Worm (Caenorhabditis elegans) whole organism, young adult: ENCODE data around the gene arl-8.

Experiments used
- B0035.1 ChIP-seq: sonication (generic microtip); optimal IDR thresholded peaks from 2 replicates; lab custom pipeline; 2016; ENCODE audit warnings: missing genetic modification characterization, mild to moderate bottlenecking, missing compliant biosample characterization, missing genotype, missing genetic modification reagents
- B0261.1 ChIP-seq: sonication (generic microtip); optimal IDR thresholded peaks from 2 replicates; lab custom pipeline; 2016; ENCODE audit warnings: mild to moderate bottlenecking, missing genetic modification characterization, moderate library complexity, missing compliant biosample characterization
- F33H1.4 ChIP-seq: fragments of 200-800 bp; sonication (Bioruptor generic); IDR thresholded peaks from 2 replicates; pipeline ENCODE4 v1.3.6; 2022; ENCODE audit warnings: missing genetic modification reagents, missing genetic modification characterization, missing compliant biosample characterization
- F55B11.4 ChIP-seq: sonication (generic microtip); optimal IDR thresholded peaks from 2 replicates; lab custom pipeline; 2016; ENCODE audit warnings: missing compliant biosample characterization, missing genetic modification characterization, borderline replicate concordance; ENCODE audit not compliant: insufficient read depth
- K11D2.4 ChIP-seq: fragments of 200-800 bp; sonication (Bioruptor generic); IDR thresholded peaks from 2 replicates; pipeline ENCODE4 v1.3.6; 2022; ENCODE audit warnings: missing genetic modification reagents, missing genetic modification characterization, missing compliant biosample characterization
- T07F8.4 ChIP-seq: sonication (generic microtip); optimal IDR thresholded peaks from 2 replicates; lab custom pipeline; 2016; ENCODE audit warnings: mild to moderate bottlenecking, missing genetic modification characterization, moderate library complexity, missing compliant biosample characterization
- T26A5.8 ChIP-seq: sonication (generic microtip); optimal IDR thresholded peaks from 2 replicates; lab custom pipeline; 2016; ENCODE audit warnings: missing genetic modification characterization, missing compliant biosample characterization
- Y53G8AR.9 ChIP-seq: fragments of 200-800 bp; sonication (Bioruptor generic); conservative IDR thresholded peaks from 2 replicates; pipeline ENCODE4 v1.3.6; 2022; ENCODE audit warnings: missing genetic modification reagents, missing genetic modification characterization, missing compliant biosample characterization
- akir-1 ChIP-seq: fragments of 200-800 bp; sonication (Bioruptor generic); optimal IDR thresholded peaks from 2 replicates; lab custom pipeline; 2018; ENCODE audit warnings: mild to moderate bottlenecking, missing genetic modification characterization, moderate library complexity, missing compliant biosample characterization
- aptf-3 ChIP-seq: fragments of 200-800 bp; sonication (Bioruptor generic); IDR thresholded peaks from 2 replicates; pipeline ENCODE4 v1.3.6; 2022; ENCODE audit warnings: missing genetic modification characterization, missing compliant biosample characterization
- attf-3 ChIP-seq: fragments of 200-800 bp; sonication (Bioruptor generic); conservative IDR thresholded peaks from 2 replicates; pipeline ENCODE4 v1.3.6; 2022; ENCODE audit warnings: missing genetic modification reagents, missing genetic modification characterization, missing compliant biosample characterization
- bed-1 ChIP-seq: fragments of 200-800 bp; sonication (Bioruptor generic); IDR thresholded peaks from 2 replicates; pipeline ENCODE4 v1.3.6; 2022; ENCODE audit warnings: missing genetic modification reagents, missing genetic modification characterization, missing compliant biosample characterization
- cebp-1 ChIP-seq, 2 experiments: fragments of 200-800 bp in 1 of 2; sonication (Bioruptor generic) in 1 of 2; sonication (generic microtip) in 1 of 2; IDR thresholded peaks in 1 of 2; optimal IDR thresholded peaks in 1 of 2; 2 replicates each; pipeline versions ENCODE4 v1.3.6 to Lab custom; 2017 to 2022; ENCODE audit warnings: missing compliant biosample characterization in 2 of 2, missing genetic modification characterization in 2 of 2, mild to moderate bottlenecking in 1 of 2, missing genetic modification reagents in 1 of 2, moderate library complexity in 1 of 2
- ceh-27 ChIP-seq: fragments of 200-800 bp; sonication (Bioruptor generic); optimal IDR thresholded peaks from 2 replicates; lab custom pipeline; 2018; ENCODE audit warnings: mild to moderate bottlenecking, missing genetic modification characterization, moderate library complexity, missing compliant biosample characterization
- dox-1 ChIP-seq: fragments of 200-800 bp; sonication (Bioruptor generic); IDR thresholded peaks from 2 replicates; pipeline ENCODE4 v1.3.6; 2022; ENCODE audit warnings: missing genetic modification reagents, missing genetic modification characterization, missing compliant biosample characterization
- dpl-1 ChIP-seq: fragments of 150-350 bp; optimal IDR thresholded peaks from 2 replicates; lab custom pipeline; 2014; ENCODE audit warnings: missing biosample characterization, missing genetic modification reagents, missing genetic modification characterization
- egrh-3 ChIP-seq: fragments of 200-800 bp; sonication (Bioruptor generic); IDR thresholded peaks from 2 replicates; pipeline ENCODE4 v1.3.6; 2022; ENCODE audit warnings: missing genetic modification reagents, missing genetic modification characterization, missing compliant biosample characterization
- fkh-3 ChIP-seq: sonication (generic microtip); optimal IDR thresholded peaks from 2 replicates; lab custom pipeline; 2016; ENCODE audit warnings: mild to moderate bottlenecking, missing genetic modification characterization, missing compliant biosample characterization
- gei-17 ChIP-seq: fragments of 200-800 bp; sonication (Bioruptor generic); optimal IDR thresholded peaks from 2 replicates; lab custom pipeline; 2018; ENCODE audit warnings: mild to moderate bottlenecking, missing genetic modification characterization, missing compliant biosample characterization
- him-1 ChIP-seq: sonication (generic microtip); optimal IDR thresholded peaks from 2 replicates; lab custom pipeline; 2016; ENCODE audit warnings: missing genotype, missing genetic modification reagents, missing genetic modification characterization, missing compliant biosample characterization
- hmg-1.2 ChIP-seq: fragments of 200-800 bp; sonication (Bioruptor generic); IDR thresholded peaks from 2 replicates; pipeline ENCODE4 v1.3.6; 2022; ENCODE audit warnings: missing genetic modification reagents, missing genetic modification characterization, missing compliant biosample characterization
- lin-26 ChIP-seq: fragments of 200-800 bp; sonication (Bioruptor generic); IDR thresholded peaks from 2 replicates; pipeline ENCODE4 v1.3.6; 2022; ENCODE audit warnings: missing genetic modification reagents, missing genetic modification characterization, missing compliant biosample characterization
- lin-35 ChIP-seq, 3 experiments: fragments of 150-350 bp in 2 of 3; sonication (generic microtip) in 1 of 3; optimal IDR thresholded peaks; 2 replicates each; lab custom pipeline; 2014 to 2018; ENCODE audit warnings: missing biosample characterization in 3 of 3, missing genetic modification characterization in 3 of 3, missing genetic modification reagents in 3 of 3
- lir-1 ChIP-seq: fragments of 200-800 bp; sonication (Bioruptor generic); conservative IDR thresholded peaks from 2 replicates; pipeline ENCODE4 v1.3.6; 2022; ENCODE audit warnings: missing genetic modification reagents, missing genetic modification characterization, missing compliant biosample characterization
- lsl-1 ChIP-seq: fragments of 200-800 bp; sonication (Bioruptor generic); optimal IDR thresholded peaks from 2 replicates; lab custom pipeline; 2018; ENCODE audit warnings: mild to moderate bottlenecking, missing genetic modification characterization, moderate library complexity, missing compliant biosample characterization
- lsy-27 ChIP-seq: sonication (generic microtip); optimal IDR thresholded peaks from 2 replicates; lab custom pipeline; 2017; ENCODE audit warnings: missing genetic modification characterization, mild to moderate bottlenecking, missing compliant biosample characterization, antibody characterized with exemption, missing genotype, borderline replicate concordance; ENCODE audit not compliant: insufficient read depth
- madf-3 ChIP-seq: fragments of 200-800 bp; sonication (Bioruptor generic); IDR thresholded peaks from 2 replicates; pipeline ENCODE4 v1.3.6; 2022; ENCODE audit warnings: missing genetic modification reagents, missing genetic modification characterization, missing compliant biosample characterization
- madf-8 ChIP-seq: fragments of 200-800 bp; sonication (Bioruptor generic); conservative IDR thresholded peaks from 2 replicates; pipeline ENCODE4 v1.3.6; 2022; ENCODE audit warnings: missing genetic modification reagents, missing genetic modification characterization, missing compliant biosample characterization
- mxl-1 ChIP-seq: sonication (generic microtip); optimal IDR thresholded peaks from 2 replicates; lab custom pipeline; 2016; ENCODE audit warnings: missing genetic modification characterization, missing compliant biosample characterization
- nfya-2 ChIP-seq: fragments of 200-800 bp; sonication (Bioruptor generic); IDR thresholded peaks from 2 replicates; pipeline ENCODE4 v1.3.6; 2022; ENCODE audit warnings: missing genetic modification reagents, missing genetic modification characterization, missing compliant biosample characterization
- nfyb-1 ChIP-seq: fragments of 200-800 bp; sonication (Bioruptor generic); IDR thresholded peaks from 2 replicates; pipeline ENCODE4 v1.3.6; 2022; ENCODE audit warnings: missing genetic modification reagents, missing genetic modification characterization, missing compliant biosample characterization
- nhr-179 ChIP-seq: sonication (generic microtip); optimal IDR thresholded peaks from 2 replicates; lab custom pipeline; 2016; ENCODE audit warnings: mild to moderate bottlenecking, missing genetic modification characterization, missing compliant biosample characterization
- pha-4 ChIP-seq: fragments of 150-350 bp; sonication (generic microtip); optimal IDR thresholded peaks from 2 replicates; lab custom pipeline; 2014; ENCODE audit warnings: missing biosample characterization, missing genetic modification reagents, missing genetic modification characterization
- rcor-1 ChIP-seq: fragments of 200-800 bp; sonication (Bioruptor generic); IDR thresholded peaks from 2 replicates; pipeline ENCODE4 v1.3.6; 2022; ENCODE audit warnings: missing genetic modification reagents, missing genetic modification characterization, missing compliant biosample characterization
- sdz-38 ChIP-seq: sonication (generic microtip); optimal IDR thresholded peaks from 2 replicates; lab custom pipeline; 2016; ENCODE audit warnings: missing genotype, missing genetic modification characterization, missing compliant biosample characterization
- sea-2 ChIP-seq: fragments of 200-800 bp; sonication (Bioruptor generic); IDR thresholded peaks from 2 replicates; pipeline ENCODE4 v1.3.6; 2022; ENCODE audit warnings: missing genetic modification characterization, missing compliant biosample characterization
- snpc-1.1 ChIP-seq: sonication (generic microtip); optimal IDR thresholded peaks from 2 replicates; lab custom pipeline; 2017; ENCODE audit warnings: missing genetic modification characterization, mild to moderate bottlenecking, missing compliant biosample characterization, antibody characterized with exemption, moderate library complexity, missing genotype, missing genetic modification reagents; ENCODE audit not compliant: insufficient read depth
- snpc-3.4 ChIP-seq: sonication (generic microtip); optimal IDR thresholded peaks from 2 replicates; lab custom pipeline; 2017; ENCODE audit warnings: missing genetic modification characterization, mild to moderate bottlenecking, missing compliant biosample characterization, antibody characterized with exemption, moderate library complexity, missing genotype, missing genetic modification reagents
- snpc-4 ChIP-seq, 5 experiments: fragments of 150-350 bp in 1 of 5; sonication (generic microtip) in 4 of 5; optimal IDR thresholded peaks; 2 replicates each; lab custom pipeline; 2014 to 2018; ENCODE audit warnings: missing genetic modification characterization in 5 of 5, missing biosample characterization in 3 of 5, antibody characterized with exemption in 2 of 5, mild to moderate bottlenecking in 2 of 5, missing compliant biosample characterization in 2 of 5, missing genotype in 2 of 5, moderate library complexity in 2 of 5, missing genetic modification reagents in 1 of 5
- tbp1 ChIP-seq: fragments of 200-800 bp; sonication (Bioruptor generic); optimal IDR thresholded peaks from 2 replicates; lab custom pipeline; 2018; ENCODE audit warnings: mild to moderate bottlenecking, missing genetic modification characterization, missing compliant biosample characterization
- tlf-1 ChIP-seq: fragments of 200-800 bp; sonication (Bioruptor generic); optimal IDR thresholded peaks from 2 replicates; lab custom pipeline; 2018; ENCODE audit warnings: mild to moderate bottlenecking, missing genetic modification characterization, missing compliant biosample characterization
- unc-130 ChIP-seq: sonication (generic microtip); optimal IDR thresholded peaks from 2 replicates; lab custom pipeline; 2016; ENCODE audit warnings: missing genetic modification reagents, missing genetic modification characterization, missing compliant biosample characterization
- unc-62 ChIP-seq: fragments of 150-350 bp; optimal IDR thresholded peaks from 2 replicates; lab custom pipeline; 2014; ENCODE audit warnings: missing biosample characterization, missing genetic modification reagents, missing genetic modification characterization
- zfh-2 ChIP-seq: fragments of 200-800 bp; sonication (Bioruptor generic); conservative IDR thresholded peaks from 2 replicates; pipeline ENCODE4 v1.3.6; 2022; ENCODE audit warnings: missing genetic modification reagents, missing genetic modification characterization, missing compliant biosample characterization
- ztf-26 ChIP-seq: sonication (generic microtip); optimal IDR thresholded peaks from 2 replicates; lab custom pipeline; 2017; ENCODE audit warnings: missing genetic modification characterization, missing compliant biosample characterization
- ztf-28 ChIP-seq: fragments of 200-800 bp; sonication (Bioruptor generic); IDR thresholded peaks from 2 replicates; pipeline ENCODE4 v1.3.6; 2022; ENCODE audit warnings: missing genetic modification reagents, missing genetic modification characterization, missing compliant biosample characterization

Gene arl-8

ce11 chrIV:14767693-14768251 lies 30.2 kb upstream of the arl-8 start, which contains the start of the genes mrps-7 and Y57G11C.3 (continued):
- TF ChIP-seq unc-62 = no peak
- TF ChIP-seq T26A5.8 = no peak
- TF ChIP-seq ztf-28 (GFP tag; lab: Robert Waterston, UW) = no peak
- peak; percentile 60 for TF ChIP-seq snpc-1.1 (tag; lab: Kevin White, UChicago)
- TF ChIP-seq aptf-3 = no peak
- TF ChIP-seq nhr-179 = no peak
- peak; percentile 70 for TF ChIP-seq K11D2.4
- TF ChIP-seq egrh-3 (GFP tag; lab: Robert Waterston, UW) = no peak
- TF ChIP-seq gei-17 (GFP tag; lab: Kevin White, UChicago) = no peak
- TF ChIP-seq lin-26 (GFP tag; lab: Robert Waterston, UW) = no peak
- TF ChIP-seq snpc-3.4 (tag; lab: Kevin White, UChicago) = peak; percentile 36
- TF ChIP-seq lir-1 = peak; percentile 58; the same call in 1 of the 2 replicates
- peak; percentile 56; the same call in 1 of the 2 replicates for TF ChIP-seq F33H1.4 (GFP tag; lab: Robert Waterston, UW)
- no peak for TF ChIP-seq unc-130 (GFP tag; lab: Kevin White, UChicago)
- TF ChIP-seq snpc-4 (GFP tag; optimal IDR thresholded peaks at IDR 0.05; lab: Kevin White, UChicago) = peak; percentile 83
- peak; percentile 73 to 93 (median 86) for TF ChIP-seq snpc-4 (tag; optimal IDR thresholded peaks at IDR 0.05; lab: Kevin White, UChicago)
- TF ChIP-seq cebp-1 (GFP tag; IDR thresholded peaks at IDR 0.05; lab: Robert Waterston, UW) = peak; percentile 93
- peak; percentile 96 for TF ChIP-seq cebp-1 (tag; optimal IDR thresholded peaks at IDR 0.05; lab: Kevin White, UChicago)
- peak; percentile 74 for TF ChIP-seq ceh-27 (GFP tag; lab: Kevin White, UChicago)
- TF ChIP-seq lsl-1 (GFP tag; lab: Kevin White, UChicago) = peak; percentile 45
- no peak for TF ChIP-seq T07F8.4 (tag; lab: Kevin White, UChicago)
- peak; percentile 20 for TF ChIP-seq tlf-1 (GFP tag; lab: Kevin White, UChicago)
- peak; percentile 18 for TF ChIP-seq dpl-1 (GFP tag; lab: Kevin White, UChicago)
- no peak for TF ChIP-seq B0035.1
- peak; percentile 83 for TF ChIP-seq rcor-1
- TF ChIP-seq hmg-1.2 (GFP tag; lab: Robert Waterston, UW) = peak; percentile 99
- TF ChIP-seq sea-2 (GFP tag; lab: Robert Waterston, UW) = no peak
- peak; percentile 86 for TF ChIP-seq dox-1
- peak; percentile 42; the same call in 1 of the 2 replicates for TF ChIP-seq nfyb-1 (GFP tag; lab: Robert Waterston, UW)
- no peak for TF ChIP-seq lsy-27 (tag; lab: Kevin White, UChicago)
- peak; percentile 100 for TF ChIP-seq attf-3 (GFP tag; lab: Robert Waterston, UW)
- no peak for TF ChIP-seq him-1
- peak in 2 of 3 experiments; percentile 12 to 83 for TF ChIP-seq lin-35 (GFP tag; optimal IDR thresholded peaks at IDR 0.05; lab: Kevin White, UChicago)
- TF ChIP-seq akir-1 = no peak
- peak; percentile 72 for TF ChIP-seq tbp1
- TF ChIP-seq bed-1 (GFP tag; lab: Robert Waterston, UW) = no peak
- TF ChIP-seq F55B11.4 (tag; lab: Kevin White, UChicago) = no peak
- no peak for TF ChIP-seq B0261.1 (tag; lab: Kevin White, UChicago)
- TF ChIP-seq madf-3 (GFP tag; lab: Robert Waterston, UW) = no peak
- TF ChIP-seq Y53G8AR.9 (GFP tag; lab: Robert Waterston, UW) = no peak; the same call in 1 of the 2 replicates
- no peak for TF ChIP-seq fkh-3 (tag; lab: Kevin White, UChicago)
- no peak for TF ChIP-seq sdz-38
- peak; percentile 63 for TF ChIP-seq ztf-26
- TF ChIP-seq mxl-1 (tag; lab: Kevin White, UChicago) = no peak
- peak; percentile 80 for TF ChIP-seq pha-4 (tag; lab: Kevin White, UChicago)
- TF ChIP-seq madf-8 (GFP tag; lab: Robert Waterston, UW) = peak; percentile 56
- TF ChIP-seq zfh-2 (GFP tag; lab: Robert Waterston, UW) = no peak
- no peak for TF ChIP-seq nfya-2
